Worm (Caenorhabditis elegans): ENCODE measurements around the gene sru-17.

DNA sequence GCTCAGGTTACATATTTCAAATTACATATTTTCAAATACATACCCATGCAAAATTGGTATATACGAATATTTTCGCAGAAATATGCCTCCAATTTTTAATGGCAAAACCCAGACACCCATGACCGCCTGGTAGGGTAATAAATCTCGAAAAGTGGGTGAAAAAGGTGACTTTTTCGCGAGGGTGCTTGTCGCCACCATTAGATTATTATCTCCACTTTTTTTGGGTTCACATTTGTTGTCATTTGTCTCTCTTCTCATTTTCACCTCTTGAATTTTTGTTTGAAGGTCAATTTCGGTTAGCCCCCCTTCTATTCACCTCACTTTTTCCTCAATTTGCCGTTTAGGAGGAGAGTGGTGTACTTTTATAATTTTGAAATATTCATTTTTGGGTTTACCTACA is 34.7 kb downstream of the sru-17 start:
- TF ChIP-seq him-1 (tag; optimal IDR thresholded peaks at IDR 0.05) (no peak), dao-5 (tag; optimal IDR thresholded peaks at IDR 0.05) (no peak)
